Worm (Caenorhabditis elegans) whole organism, L2 larva: Measurements from ENCODE around the gene erfa-1.
A peak's percentile ranks its signal among the peaks of the same experiment; 100 is the strongest.

Experiments used
- C34F6.9 ChIP-seq: fragments of 150-350 bp; optimal IDR thresholded peaks from 2 replicates; lab custom pipeline; 2014; ENCODE audit warnings: missing biosample characterization, missing genetic modification characterization
- F13H6.1 ChIP-seq: sonication (generic microtip); optimal IDR thresholded peaks from 2 replicates; lab custom pipeline; 2016; ENCODE audit warnings: missing genetic modification characterization, missing compliant biosample characterization
- R02D3.7 ChIP-seq: fragments of 150-350 bp; optimal IDR thresholded peaks from 2 replicates; lab custom pipeline; 2014; ENCODE audit warnings: missing biosample characterization, missing genetic modification characterization
- alr-1 ChIP-seq: fragments of 150-350 bp; optimal IDR thresholded peaks from 2 replicates; lab custom pipeline; 2014; ENCODE audit warnings: missing biosample characterization, missing genetic modification characterization
- aly-2 ChIP-seq: fragments of 150-350 bp; optimal IDR thresholded peaks from 2 replicates; lab custom pipeline; 2014; ENCODE audit warnings: missing biosample characterization, missing genetic modification characterization
- ama-1 ChIP-seq: fragments of 150-350 bp; optimal IDR thresholded peaks from 2 replicates; lab custom pipeline; 2018; ENCODE audit warnings: inconsistent platforms
- ceh-16 ChIP-seq: fragments of 150-350 bp; optimal IDR thresholded peaks from 2 replicates; lab custom pipeline; 2014; ENCODE audit warnings: missing biosample characterization, missing genetic modification characterization
- ceh-82 ChIP-seq: fragments of 150-350 bp; optimal IDR thresholded peaks from 2 replicates; lab custom pipeline; 2014; ENCODE audit warnings: missing biosample characterization, missing genetic modification characterization
- crh-2 ChIP-seq: sonication (generic microtip); optimal IDR thresholded peaks from 2 replicates; lab custom pipeline; 2017; ENCODE audit warnings: missing biosample characterization, missing genetic modification characterization
- egl-27 ChIP-seq: sonication (generic microtip); optimal IDR thresholded peaks from 3 replicates; lab custom pipeline; 2017; ENCODE audit warnings: missing biosample characterization, missing genetic modification reagents, missing genetic modification characterization
- elt-1 ChIP-seq: fragments of 150-350 bp; optimal IDR thresholded peaks from 2 replicates; lab custom pipeline; 2014; ENCODE audit warnings: missing biosample characterization, missing genetic modification characterization
- fos-1 ChIP-seq: fragments of 150-350 bp; optimal IDR thresholded peaks from 2 replicates; lab custom pipeline; 2014; ENCODE audit warnings: missing biosample characterization, missing genetic modification characterization
- lin-11 ChIP-seq: fragments of 150-350 bp; sonication (generic microtip); optimal IDR thresholded peaks from 2 replicates; lab custom pipeline; 2014; ENCODE audit warnings: missing biosample characterization, missing genetic modification characterization, inconsistent platforms, mixed read lengths
- lsy-2 ChIP-seq, 2 experiments: fragments of 150-350 bp in 1 of 2; sonication (generic microtip) in 1 of 2; optimal IDR thresholded peaks; 2 replicates each; lab custom pipeline; 2014 to 2017; ENCODE audit warnings: missing biosample characterization in 2 of 2, missing genetic modification characterization in 2 of 2
- mab-5 ChIP-seq: fragments of 150-350 bp; optimal IDR thresholded peaks from 2 replicates; lab custom pipeline; 2014; ENCODE audit warnings: missing biosample characterization, missing genetic modification characterization
- mbf-1 ChIP-seq: sonication (generic microtip); optimal IDR thresholded peaks from 2 replicates; lab custom pipeline; 2017; ENCODE audit warnings: missing biosample characterization, missing genetic modification characterization
- nhr-10 ChIP-seq: sonication (generic microtip); optimal IDR thresholded peaks from 2 replicates; lab custom pipeline; 2017; ENCODE audit warnings: missing biosample characterization, missing genetic modification characterization
- nhr-11 ChIP-seq: fragments of 150-350 bp; optimal IDR thresholded peaks from 2 replicates; lab custom pipeline; 2014; ENCODE audit warnings: missing biosample characterization, missing genetic modification characterization
- nhr-129 ChIP-seq: fragments of 150-350 bp; optimal IDR thresholded peaks from 2 replicates; lab custom pipeline; 2014; ENCODE audit warnings: missing biosample characterization, missing genetic modification characterization
- nhr-21 ChIP-seq: fragments of 150-350 bp; optimal IDR thresholded peaks from 2 replicates; lab custom pipeline; 2014; ENCODE audit warnings: missing biosample characterization, missing genetic modification characterization
- nhr-23 ChIP-seq: fragments of 150-350 bp; optimal IDR thresholded peaks from 2 replicates; lab custom pipeline; 2014; ENCODE audit warnings: missing biosample characterization, missing genetic modification reagents, missing genetic modification characterization
- nhr-237 ChIP-seq: fragments of 150-350 bp; optimal IDR thresholded peaks from 2 replicates; lab custom pipeline; 2014; ENCODE audit warnings: missing biosample characterization, missing genetic modification characterization
- peb-1 ChIP-seq: fragments of 150-350 bp; optimal IDR thresholded peaks from 2 replicates; lab custom pipeline; 2014; ENCODE audit warnings: missing biosample characterization, missing genetic modification characterization
- sem-4 ChIP-seq: fragments of 150-350 bp; optimal IDR thresholded peaks from 2 replicates; lab custom pipeline; 2014; ENCODE audit warnings: missing biosample characterization, missing genetic modification reagents, missing genetic modification characterization
- skn-1 ChIP-seq: sonication (generic microtip); optimal IDR thresholded peaks from 2 replicates; lab custom pipeline; 2017; ENCODE audit warnings: missing biosample characterization, missing genetic modification characterization
- sma-3 ChIP-seq: sonication (generic microtip); optimal IDR thresholded peaks from 2 replicates; lab custom pipeline; 2016; ENCODE audit warnings: missing genetic modification reagents, missing genetic modification characterization, missing compliant biosample characterization
- sma-9 ChIP-seq, 2 experiments: fragments of 150-350 bp in 1 of 2; sonication (generic microtip) in 1 of 2; optimal IDR thresholded peaks; 2 replicates each; lab custom pipeline; 2014 to 2016; ENCODE audit warnings: missing genetic modification characterization in 2 of 2, mild to moderate bottlenecking in 1 of 2, missing biosample characterization in 1 of 2, missing compliant biosample characterization in 1 of 2, missing genetic modification reagents in 1 of 2, moderate library complexity in 1 of 2
- unc-39 ChIP-seq: fragments of 150-350 bp; optimal IDR thresholded peaks from 2 replicates; lab custom pipeline; 2014; ENCODE audit warnings: missing biosample characterization, missing genetic modification characterization
- zag-1 ChIP-seq: fragments of 150-350 bp; optimal IDR thresholded peaks from 2 replicates; lab custom pipeline; 2014; ENCODE audit warnings: missing biosample characterization, missing genetic modification characterization
- ztf-1 ChIP-seq: fragments of 200-800 bp; sonication (Bioruptor generic); conservative IDR thresholded peaks from 2 replicates; pipeline ENCODE4 v1.3.6; 2022; ENCODE audit warnings: missing genetic modification characterization, missing compliant biosample characterization
- ztf-11 ChIP-seq: sonication (generic microtip); optimal IDR thresholded peaks from 2 replicates; lab custom pipeline; 2017; ENCODE audit warnings: missing biosample characterization, missing genetic modification characterization
- ztf-4 ChIP-seq: fragments of 150-350 bp; optimal IDR thresholded peaks from 2 replicates; lab custom pipeline; 2014; ENCODE audit warnings: missing biosample characterization, missing genetic modification characterization

erfa-1 gene

DNA sequence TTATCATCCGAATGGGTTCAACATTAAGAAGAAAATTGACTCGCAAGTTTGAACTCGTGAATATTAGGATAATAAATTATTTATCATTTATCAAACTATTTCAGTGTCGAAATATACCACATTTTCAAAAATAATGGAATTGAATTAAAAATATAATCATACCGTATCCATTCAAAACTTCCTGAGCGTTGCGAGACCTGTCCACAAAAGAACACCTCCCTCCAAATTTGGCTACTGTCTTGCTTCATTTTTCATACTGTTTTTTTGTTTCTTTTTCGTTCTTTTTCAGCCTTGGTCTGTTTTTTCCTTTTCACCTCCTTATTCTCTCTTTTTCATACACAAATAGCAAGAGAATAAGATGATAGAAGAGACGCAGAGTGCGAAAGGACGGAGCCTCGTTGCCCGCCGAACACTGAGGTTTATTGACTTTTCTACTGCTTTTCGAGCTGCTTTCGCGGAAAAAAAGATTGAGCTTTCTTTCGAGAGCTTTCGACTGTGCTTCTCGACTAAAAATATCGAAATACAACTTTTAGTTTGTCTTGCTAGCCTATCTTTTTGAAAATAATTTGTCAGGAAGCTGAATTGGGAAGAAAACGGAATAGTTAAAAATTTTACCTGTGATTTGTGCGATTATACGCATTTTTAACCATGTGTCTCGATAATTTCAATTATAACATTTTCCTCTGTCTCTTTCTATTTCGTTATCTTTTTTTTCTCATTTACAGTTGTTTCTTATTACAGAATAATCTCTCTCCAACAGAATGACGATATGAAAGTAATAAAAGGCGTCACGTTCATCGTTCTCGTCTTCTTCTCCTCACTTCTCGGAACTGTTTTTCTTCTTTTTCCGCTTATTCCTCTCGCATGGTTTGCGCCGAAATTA, 16.4 kb downstream of the erfa-1 start, which contains the start of gene acl-8:
acl-8 (plus strand) TSS at position 742 of the 883 bp plus-strand sequence.
- TF ChIP-seq nhr-10 (tag; lab: Kevin White, UChicago), result no peak
- TF ChIP-seq fos-1 (tag; lab: Kevin White, UChicago), result peak; percentile 40
- no peak for TF ChIP-seq ama-1 (lab: Kevin White, UChicago)
- TF ChIP-seq C34F6.9 (tag; lab: Kevin White, UChicago), result no peak
- no peak for TF ChIP-seq elt-1 (tag; lab: Kevin White, UChicago)
- no peak for TF ChIP-seq peb-1
- TF ChIP-seq unc-39 (tag; lab: Kevin White, UChicago), result no peak
- no peak for TF ChIP-seq lin-11 (tag; lab: Kevin White, UChicago)
- TF ChIP-seq nhr-21 (tag; lab: Kevin White, UChicago), result no peak
- TF ChIP-seq R02D3.7 (tag; lab: Kevin White, UChicago), result no peak
- peak; percentile 41 for TF ChIP-seq crh-2
- no peak for TF ChIP-seq alr-1 (tag; lab: Kevin White, UChicago)
- no peak for TF ChIP-seq mab-5
- TF ChIP-seq mbf-1, result no peak
- TF ChIP-seq nhr-11 (tag; lab: Kevin White, UChicago), result no peak

ce11 chrV:6453122-6453521, 19.2 kb downstream of the erfa-1 start, which contains the start of gene acl-9:
acl-9 (plus strand) TSS chrV:6453226.
- no peak for TF ChIP-seq ama-1 (lab: Kevin White, UChicago)
- TF ChIP-seq ztf-1 (GFP tag; lab: Robert Waterston, UW), result no peak
- no peak for TF ChIP-seq nhr-237 (tag; lab: Kevin White, UChicago)
- no peak for TF ChIP-seq lin-11 (tag; lab: Kevin White, UChicago)
- TF ChIP-seq ceh-82 (tag; lab: Kevin White, UChicago), result no peak
- no peak for TF ChIP-seq ztf-11
- TF ChIP-seq, all 48 proteins: peak for 0

- TF ChIP-seq aly-2 (tag; lab: Kevin White, UChicago) (no peak), F13H6.1 (tag; lab: Kevin White, UChicago) (peak; percentile 5)
Observed at ce11 chrV:6456903-6457302, 23.0 kb downstream of the erfa-1 start.

ce11 chrV:6458302-6458998, 24.5 kb downstream of the erfa-1 start:
- peak; percentile 33 for TF ChIP-seq ceh-16 (tag; lab: Kevin White, UChicago)
- no peak for TF ChIP-seq nhr-21 (tag; lab: Kevin White, UChicago)

DNA sequence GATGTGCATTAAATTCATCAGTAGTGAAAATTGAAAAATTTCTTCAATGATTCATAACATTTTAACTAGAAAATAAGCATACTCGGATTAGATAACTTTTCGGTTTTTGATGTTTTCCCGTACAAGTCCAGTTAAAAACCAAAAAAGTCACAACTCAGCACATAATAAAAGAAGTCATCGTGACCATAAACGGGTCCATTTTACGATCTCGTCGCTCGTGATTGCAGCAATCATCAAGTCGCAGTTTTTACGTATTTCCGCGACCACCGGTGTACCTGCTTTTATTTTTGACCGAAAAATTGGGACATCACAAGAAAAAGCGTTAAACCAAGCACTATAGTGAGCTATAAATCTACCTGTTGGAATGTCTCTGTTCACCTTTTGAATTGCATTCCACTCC, 27.3 kb downstream of the erfa-1 start:
- TF ChIP-seq crh-2 (no peak), ceh-82 (tag; lab: Kevin White, UChicago) (no peak), elt-1 (tag; lab: Kevin White, UChicago) (no peak), nhr-21 (tag; lab: Kevin White, UChicago) (no peak), sem-4 (tag; lab: Kevin White, UChicago) (no peak), mab-5 (no peak), skn-1 (tag; lab: Kevin White, UChicago) (no peak), egl-27 (no peak), alr-1 (tag; lab: Kevin White, UChicago) (no peak), ztf-11 (no peak), ztf-4 (tag; lab: Kevin White, UChicago) (no peak), nhr-23 (no peak), nhr-11 (tag; lab: Kevin White, UChicago) (no peak), lin-11 (tag; lab: Kevin White, UChicago) (no peak), lsy-2 (tag; optimal IDR thresholded peaks at IDR 0.05; lab: Kevin White, UChicago) (no peak)

ce11 chrV:6462606-6463005, 28.7 kb downstream of the erfa-1 start:
- TF ChIP-seq zag-1 (tag; lab: Kevin White, UChicago), result no peak
- TF ChIP-seq crh-2, result peak; percentile 61
- no peak for TF ChIP-seq ztf-11
- TF ChIP-seq nhr-21 (tag; lab: Kevin White, UChicago), result no peak
- peak; percentile 15 for TF ChIP-seq nhr-129
- TF ChIP-seq sma-9 (GFP tag; optimal IDR thresholded peaks at IDR 0.05; lab: Kevin White, UChicago), result peak; percentile 36
- no peak for TF ChIP-seq sma-9 (tag; optimal IDR thresholded peaks at IDR 0.05; lab: Kevin White, UChicago)
- TF ChIP-seq sma-3 (GFP tag; lab: Kevin White, UChicago), result no peak
- peak; percentile 23 for TF ChIP-seq fos-1 (tag; lab: Kevin White, UChicago)
- TF ChIP-seq, all 48 proteins: peak for 4
